Fruit fly (Drosophila melanogaster) whole organism, embryonic: ENCODE data around the gene Rbf.

Experiments
- Ada2b ChIP-seq: fragments of 200-800 bp; sonication (Bioruptor generic); IDR thresholded peaks from 2 replicates; pipeline ENCODE4 v1.3.6; 2022; ENCODE audit warnings: missing biosample characterization, missing genetic modification characterization
- Atf3 ChIP-seq: fragments of 200-800 bp; sonication (Bioruptor generic); optimal IDR thresholded peaks from 3 replicates; lab custom pipeline; 2016; ENCODE audit warnings: missing biosample characterization, missing genetic modification characterization
- Awh ChIP-seq: fragments of 200-800 bp; sonication (Bioruptor generic); IDR thresholded peaks from 2 replicates; pipeline ENCODE4, ENCODE4 v1.3.6; 2022; ENCODE audit warnings: missing biosample characterization, missing genetic modification characterization
- CG10431 ChIP-seq: fragments of 200-800 bp; sonication (Bioruptor generic); optimal IDR thresholded peaks from 3 replicates; lab custom pipeline; 2018; ENCODE audit warnings: missing biosample characterization, mild to moderate bottlenecking, missing genetic modification characterization
- CG10979 ChIP-seq: fragments of 200-800 bp; sonication (Bioruptor generic); optimal IDR thresholded peaks from 2 replicates; lab custom pipeline; 2018; ENCODE audit warnings: missing biosample characterization, mild to moderate bottlenecking, missing genetic modification characterization, moderate library complexity
- CG11247 ChIP-seq: fragments of 200-800 bp; sonication (Bioruptor generic); IDR thresholded peaks from 2 replicates; pipeline ENCODE4 v1.3.6; 2022; ENCODE audit warnings: missing biosample characterization, missing genetic modification characterization
- CG11696 ChIP-seq: fragments of 200-800 bp; sonication (Bioruptor generic); IDR thresholded peaks from 2 replicates; pipeline ENCODE4 v1.3.6; 2022; ENCODE audit warnings: missing biosample characterization, missing genetic modification characterization
- CG12769 ChIP-seq: fragments of 200-800 bp; sonication (Bioruptor generic); optimal IDR thresholded peaks from 2 replicates; lab custom pipeline; 2019; ENCODE audit warnings: missing biosample characterization, mild to moderate bottlenecking, missing genetic modification characterization, moderate library complexity
- CG12942 ChIP-seq: fragments of 200-800 bp; sonication (Bioruptor generic); optimal IDR thresholded peaks from 3 replicates; lab custom pipeline; 2016; ENCODE audit warnings: missing biosample characterization, missing genetic modification characterization
- CG14710 ChIP-seq: fragments of 200-800 bp; sonication (Bioruptor generic); optimal IDR thresholded peaks from 3 replicates; lab custom pipeline; 2019; ENCODE audit warnings: missing biosample characterization, mild to moderate bottlenecking, missing genetic modification characterization, moderate library complexity
- CG15073 ChIP-seq: fragments of 200-800 bp; sonication (Bioruptor generic); optimal IDR thresholded peaks from 2 replicates; lab custom pipeline; 2016; ENCODE audit warnings: missing biosample characterization, missing genetic modification characterization
- CG1529 ChIP-seq: fragments of 200-800 bp; sonication (Bioruptor generic); optimal IDR thresholded peaks from 3 replicates; lab custom pipeline; 2018; ENCODE audit warnings: missing biosample characterization, missing genetic modification characterization
- CG15601 ChIP-seq: fragments of 200-800 bp; sonication (Bioruptor generic); optimal IDR thresholded peaks from 3 replicates; lab custom pipeline; 2019; ENCODE audit warnings: missing biosample characterization, mild to moderate bottlenecking, missing genetic modification characterization, moderate library complexity
- CG1603 ChIP-seq: fragments of 200-800 bp; sonication (Bioruptor generic); optimal IDR thresholded peaks from 2 replicates; lab custom pipeline; 2019; ENCODE audit warnings: missing biosample characterization, mild to moderate bottlenecking, missing genetic modification characterization, moderate library complexity
- CG16815 ChIP-seq: fragments of 200-800 bp; sonication (Bioruptor generic); optimal IDR thresholded peaks from 3 replicates; lab custom pipeline; 2017; ENCODE audit warnings: missing biosample characterization, mild to moderate bottlenecking, missing genetic modification characterization
- CG17359 ChIP-seq: fragments of 200-800 bp; sonication (Bioruptor generic); optimal IDR thresholded peaks from 3 replicates; lab custom pipeline; 2018; ENCODE audit warnings: missing biosample characterization, mild to moderate bottlenecking, missing genetic modification characterization, moderate library complexity
- CG17912 ChIP-seq: fragments of 200-800 bp; sonication (Bioruptor generic); optimal IDR thresholded peaks from 2 replicates; lab custom pipeline; 2018; ENCODE audit warnings: missing biosample characterization, mild to moderate bottlenecking, missing genetic modification characterization
- CG18262 ChIP-seq: fragments of 200-800 bp; optimal IDR thresholded peaks from 3 replicates; lab custom pipeline; 2019; ENCODE audit warnings: missing biosample characterization, mild to moderate bottlenecking, missing genetic modification characterization, moderate library complexity
- CG2199 ChIP-seq: fragments of 200-800 bp; sonication (Bioruptor generic); IDR thresholded peaks from 3 replicates; pipeline ENCODE4 v1.3.6; 2022; ENCODE audit warnings: missing biosample characterization, missing genetic modification characterization
- CG34422 ChIP-seq: fragments of 200-800 bp; sonication (Bioruptor generic); IDR thresholded peaks from 3 replicates; pipeline ENCODE4 v1.3.6; 2022; ENCODE audit warnings: missing biosample characterization, missing genetic modification characterization
- CG43689 ChIP-seq: fragments of 200-800 bp; sonication (Bioruptor generic); IDR thresholded peaks from 2 replicates; pipeline ENCODE4 v1.3.6; 2022; ENCODE audit warnings: missing biosample characterization, missing genetic modification characterization
- CG4820 ChIP-seq: fragments of 200-800 bp; sonication (Bioruptor generic); optimal IDR thresholded peaks from 3 replicates; lab custom pipeline; 2016; ENCODE audit warnings: missing biosample characterization, missing genetic modification characterization
- CG5953 ChIP-seq: fragments of 200-800 bp; sonication (Bioruptor generic); IDR thresholded peaks from 2 replicates; pipeline ENCODE4 v1.3.6; 2022; ENCODE audit warnings: missing biosample characterization, missing genetic modification characterization
- CG7745 ChIP-seq: fragments of 200-800 bp; sonication (Bioruptor generic); optimal IDR thresholded peaks from 2 replicates; lab custom pipeline; 2018; ENCODE audit warnings: missing biosample characterization, mild to moderate bottlenecking, missing genetic modification characterization, moderate library complexity
- Chrac-16 ChIP-seq: fragments of 200-800 bp; sonication (Bioruptor generic); optimal IDR thresholded peaks from 3 replicates; lab custom pipeline; 2016; ENCODE audit warnings: missing biosample characterization, missing genetic modification characterization
- CrebB ChIP-seq: fragments of 200-800 bp; sonication (Bioruptor generic); optimal IDR thresholded peaks from 3 replicates; lab custom pipeline; 2018; ENCODE audit warnings: missing biosample characterization, mild to moderate bottlenecking, missing genetic modification characterization
- Fer1 ChIP-seq: fragments of 200-800 bp; sonication (Bioruptor generic); optimal IDR thresholded peaks from 2 replicates; lab custom pipeline; 2017; ENCODE audit warnings: missing biosample characterization, mild to moderate bottlenecking, missing genetic modification characterization
- Hr3 ChIP-seq: fragments of 200-800 bp; sonication (Bioruptor generic); optimal IDR thresholded peaks from 3 replicates; lab custom pipeline; 2016; ENCODE audit warnings: missing biosample characterization, missing genetic modification characterization
- Hr51 ChIP-seq, 2 experiments: fragments of 200-800 bp; sonication (Bioruptor generic); optimal IDR thresholded peaks; 2 replicates in 1 of 2; 3 replicates in 1 of 2; lab custom pipeline; 2016 to 2018; ENCODE audit warnings: missing biosample characterization in 2 of 2, missing genetic modification characterization in 2 of 2, mild to moderate bottlenecking in 1 of 2, moderate library complexity in 1 of 2
- Hsf ChIP-seq: fragments of 200-800 bp; sonication (Bioruptor generic); optimal IDR thresholded peaks from 3 replicates; lab custom pipeline; 2016; ENCODE audit warnings: missing biosample characterization, missing genetic modification characterization
- Six4 ChIP-seq: fragments of 200-800 bp; sonication (Bioruptor generic); optimal IDR thresholded peaks from 2 replicates; lab custom pipeline; 2016; ENCODE audit warnings: missing biosample characterization, missing genetic modification characterization
- Sox102F ChIP-seq: fragments of 200-800 bp; sonication (Bioruptor generic); optimal IDR thresholded peaks from 2 replicates; lab custom pipeline; 2018; ENCODE audit warnings: missing biosample characterization, mild to moderate bottlenecking, missing genetic modification characterization, moderate library complexity
- Sry-δ ChIP-seq: fragments of 200-800 bp; sonication (Bioruptor generic); optimal IDR thresholded peaks from 2 replicates; lab custom pipeline; 2016; ENCODE audit warnings: missing biosample characterization, missing genetic modification characterization
- TFAM ChIP-seq: fragments of 200-800 bp; sonication (Bioruptor generic); optimal IDR thresholded peaks from 2 replicates; lab custom pipeline; 2017; ENCODE audit warnings: missing biosample characterization, missing genetic modification characterization, inconsistent platforms
- Tbp ChIP-seq: fragments of >200 bp; optimal IDR thresholded peaks from 2 replicates; lab custom pipeline; 2018; ENCODE audit warnings: missing biosample characterization, missing genetic modification characterization
- az2 ChIP-seq: fragments of 200-800 bp; sonication (Bioruptor generic); optimal IDR thresholded peaks from 3 replicates; lab custom pipeline; 2016; ENCODE audit warnings: missing biosample characterization, missing genetic modification characterization
- cato ChIP-seq: fragments of 200-800 bp; sonication (Bioruptor generic); optimal IDR thresholded peaks from 2 replicates; lab custom pipeline; 2016; ENCODE audit warnings: missing biosample characterization, missing genetic modification characterization, borderline replicate concordance
- ci ChIP-seq: fragments of 200-800 bp; sonication (Bioruptor generic); IDR thresholded peaks from 3 replicates; pipeline ENCODE4 v1.3.6; 2022; ENCODE audit warnings: missing biosample characterization, missing genetic modification characterization
- crol ChIP-seq: fragments of 200-800 bp; sonication (Bioruptor generic); IDR thresholded peaks from 2 replicates; pipeline ENCODE4 v1.3.6; 2022; ENCODE audit warnings: missing biosample characterization, missing genetic modification characterization
- ftz-f1 ChIP-seq: fragments of 200-800 bp; sonication (Bioruptor generic); optimal IDR thresholded peaks from 2 replicates; lab custom pipeline; 2016; ENCODE audit warnings: missing biosample characterization, missing genetic modification characterization
- gem ChIP-seq: fragments of 200-800 bp; sonication (Bioruptor generic); optimal IDR thresholded peaks from 2 replicates; lab custom pipeline; 2019; ENCODE audit warnings: missing biosample characterization, mild to moderate bottlenecking, missing genetic modification characterization, moderate library complexity
- gfzf ChIP-seq: fragments of 200-800 bp; sonication (Bioruptor generic); optimal IDR thresholded peaks from 2 replicates; lab custom pipeline; 2016; ENCODE audit warnings: missing biosample characterization, mild to moderate bottlenecking, missing genetic modification characterization, moderate library complexity
- jumu ChIP-seq: fragments of 200-800 bp; sonication (Bioruptor generic); optimal IDR thresholded peaks from 3 replicates; lab custom pipeline; 2016; ENCODE audit warnings: missing biosample characterization, missing genetic modification characterization
- nau ChIP-seq: fragments of 200-800 bp; sonication (Bioruptor generic); optimal IDR thresholded peaks from 3 replicates; lab custom pipeline; 2017; ENCODE audit warnings: missing biosample characterization, mild to moderate bottlenecking, missing genetic modification characterization, missing genetic modification reagents
- nom ChIP-seq: fragments of 200-800 bp; sonication (Bioruptor generic); optimal IDR thresholded peaks from 2 replicates; lab custom pipeline; 2017; ENCODE audit warnings: missing biosample characterization, missing genetic modification characterization, mild to moderate bottlenecking, moderate library complexity, missing genetic modification reagents
- peb ChIP-seq: fragments of 200-800 bp; sonication (Bioruptor generic); IDR thresholded peaks from 2 replicates; pipeline ENCODE4 v1.3.6; 2022; ENCODE audit warnings: missing biosample characterization, missing genetic modification characterization
- pfk ChIP-seq: fragments of 200-800 bp; sonication (Bioruptor generic); optimal IDR thresholded peaks from 2 replicates; lab custom pipeline; 2018; ENCODE audit warnings: missing biosample characterization, mild to moderate bottlenecking, missing genetic modification characterization, moderate library complexity
- pita ChIP-seq: fragments of 200-800 bp; sonication (Bioruptor generic); optimal IDR thresholded peaks from 2 replicates; lab custom pipeline; 2017; ENCODE audit warnings: missing biosample characterization, mild to moderate bottlenecking, missing genetic modification characterization
- ro ChIP-seq: fragments of 200-800 bp; sonication (Bioruptor generic); IDR thresholded peaks from 2 replicates; pipeline ENCODE4 v1.3.6; 2022; ENCODE audit warnings: missing biosample characterization, missing genetic modification characterization
- salm ChIP-seq: fragments of 200-800 bp; sonication (Bioruptor generic); optimal IDR thresholded peaks from 2 replicates; lab custom pipeline; 2018; ENCODE audit warnings: missing biosample characterization, mild to moderate bottlenecking, missing genetic modification characterization
- tll ChIP-seq, 2 experiments: fragments of 200-800 bp in 1 of 2; fragments of >200 bp in 1 of 2; sonication (Bioruptor generic) in 1 of 2; optimal IDR thresholded peaks; 2 replicates each; lab custom pipeline; 2017 to 2019; ENCODE audit warnings: missing biosample characterization in 2 of 2, missing genetic modification characterization in 2 of 2, mild to moderate bottlenecking in 1 of 2, moderate library complexity in 1 of 2
- zf30C ChIP-seq: fragments of 200-800 bp; sonication (Bioruptor generic); optimal IDR thresholded peaks from 3 replicates; lab custom pipeline; 2018; ENCODE audit warnings: missing biosample characterization, mild to moderate bottlenecking, missing genetic modification characterization

Rbf gene

DNA sequence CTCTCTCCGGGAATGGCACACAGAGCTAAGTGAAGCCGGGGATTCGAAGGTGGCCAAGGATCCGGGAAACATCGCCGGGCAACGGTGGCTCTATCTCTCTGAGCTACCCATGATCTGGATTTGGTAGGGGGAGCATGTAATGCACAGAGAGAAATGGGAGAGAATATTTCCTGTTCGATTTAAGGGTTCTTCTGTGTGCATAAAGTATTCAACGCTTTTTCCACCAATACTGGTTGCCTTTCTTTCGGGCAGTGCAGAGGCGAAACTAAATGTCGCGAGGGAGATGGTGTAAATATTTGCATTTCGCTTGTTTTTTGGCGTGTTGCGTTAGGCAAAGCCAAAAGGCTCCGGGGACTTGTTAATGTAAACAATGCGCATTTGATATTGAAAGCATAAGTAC is 40.7 kb upstream of the Rbf start (continued):
- peak; percentile 42 for TF ChIP-seq CG1603 (tag; lab: Kevin White, UChicago)
- no peak for TF ChIP-seq ftz-f1 (GFP tag; lab: Kevin White, UChicago)
- no peak for TF ChIP-seq CG5953
- no peak for TF ChIP-seq CG2199
- peak in 1 of 2 experiments; percentile 31 for TF ChIP-seq Hr51 (GFP tag; optimal IDR thresholded peaks at IDR 0.05; lab: Kevin White, UChicago)
- TF ChIP-seq CG15073 = no peak
- TF ChIP-seq CrebB (tag; lab: Kevin White, UChicago) = no peak
- TF ChIP-seq gem (tag; lab: Kevin White, UChicago) = peak; percentile 35
- peak; percentile 32 for TF ChIP-seq CG10979 (tag; lab: Kevin White, UChicago)
- no peak for TF ChIP-seq cato (GFP tag; lab: Kevin White, UChicago)
- no peak for TF ChIP-seq CG34422 (GFP tag; lab: Robert Waterston, UW)
- TF ChIP-seq CG1529 (GFP tag; lab: Kevin White, UChicago) = no peak
- TF ChIP-seq CG4820 = no peak
- TF ChIP-seq jumu = no peak
- no peak for TF ChIP-seq gfzf (GFP tag; lab: Kevin White, UChicago)
- TF ChIP-seq CG17912 = no peak
- no peak for TF ChIP-seq Sry-δ
- TF ChIP-seq CG15601 (tag; lab: Kevin White, UChicago) = no peak
- no peak for TF ChIP-seq CG7745 (tag; lab: Kevin White, UChicago)
- TF ChIP-seq Hr3 (GFP tag; lab: Kevin White, UChicago) = no peak
- TF ChIP-seq CG18262 (tag; lab: Kevin White, UChicago) = peak; percentile 3
- TF ChIP-seq zf30C (GFP tag; lab: Kevin White, UChicago) = peak; percentile 56
- peak; percentile 31 for TF ChIP-seq Sox102F (GFP tag; lab: Kevin White, UChicago)
- TF ChIP-seq crol (GFP tag; lab: Robert Waterston, UW) = no peak
- TF ChIP-seq pfk (GFP tag; lab: Kevin White, UChicago) = no peak
- no peak for TF ChIP-seq Awh
- TF ChIP-seq Chrac-16 (GFP tag; lab: Kevin White, UChicago) = no peak
- TF ChIP-seq CG12769 (tag; lab: Kevin White, UChicago) = peak; percentile 13
- TF ChIP-seq CG43689 (GFP tag; lab: Robert Waterston, UW) = no peak
- TF ChIP-seq az2 (GFP tag; lab: Kevin White, UChicago) = peak; percentile 12
- peak; percentile 26 for TF ChIP-seq CG17359
- TF ChIP-seq ci = peak; percentile 52; the same call in 2 of the 3 replicates
- no peak for TF ChIP-seq CG14710 (tag; lab: Kevin White, UChicago)
- TF ChIP-seq Hsf (GFP tag; lab: Kevin White, UChicago) = peak; percentile 1
- TF ChIP-seq tll (GFP tag; optimal IDR thresholded peaks at IDR 0.05; lab: Kevin White, UChicago) = no peak
- TF ChIP-seq CG16815 (GFP tag; lab: Kevin White, UChicago) = no peak
- no peak for TF ChIP-seq Ada2b (GFP tag; lab: Robert Waterston, UW)
- no peak for TF ChIP-seq Atf3 (GFP tag; lab: Kevin White, UChicago)
- TF ChIP-seq ro (GFP tag; lab: Robert Waterston, UW) = no peak
- TF ChIP-seq nau (GFP tag; lab: Kevin White, UChicago) = no peak
- no peak for TF ChIP-seq pita (GFP tag; lab: Kevin White, UChicago)
- TF ChIP-seq CG10431 (GFP tag; lab: Kevin White, UChicago) = no peak
- TF ChIP-seq CG11247 = no peak
- no peak for TF ChIP-seq CG11696 (GFP tag; lab: Robert Waterston, UW)
- TF ChIP-seq CG12942 (GFP tag; lab: Kevin White, UChicago) = no peak
- no peak for TF ChIP-seq salm
- TF ChIP-seq nom (GFP tag; lab: Kevin White, UChicago) = no peak
- no peak for TF ChIP-seq peb (GFP tag; lab: Robert Waterston, UW)
- TF ChIP-seq TFAM (GFP tag; lab: Kevin White, UChicago) = no peak
- TF ChIP-seq Fer1 = peak; percentile 18
- no peak for TF ChIP-seq Tbp (GFP tag; lab: Kevin White, UChicago)
- TF ChIP-seq Six4 (GFP tag; lab: Kevin White, UChicago) = no peak
